Worm (Caenorhabditis elegans): Measurements from ENCODE around the gene ZC239.3.

DNA sequence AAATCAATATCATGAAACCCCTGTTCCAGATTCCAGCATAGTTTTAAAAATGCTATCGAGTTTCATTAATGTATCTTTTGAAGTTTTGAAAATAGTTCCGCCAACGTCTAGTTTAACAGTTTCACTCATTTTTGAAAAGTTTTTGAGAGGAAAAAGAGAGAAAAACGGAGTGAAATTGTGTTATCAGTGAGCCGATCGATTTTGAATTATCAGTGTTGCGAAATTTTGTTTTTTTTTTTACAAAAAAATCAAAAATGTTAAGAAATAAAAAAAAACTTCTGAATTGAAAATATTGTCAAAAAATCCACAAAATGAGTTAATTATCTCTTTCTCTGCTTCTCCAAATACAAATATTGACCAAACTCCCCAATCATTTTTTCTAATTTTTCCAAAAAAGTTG, 6.8 kb downstream of the ZC239.3 start, which contains the start of gene ZC239.13:
- TF ChIP-seq B0310.2 (tag; optimal IDR thresholded peaks at IDR 0.05): no peak
- no peak for TF ChIP-seq ama-1 (optimal IDR thresholded peaks at IDR 0.05)
- TF ChIP-seq ceh-36 (tag; optimal IDR thresholded peaks at IDR 0.05): no peak
